Fruit fly (Drosophila melanogaster) S2 (cell line): Measurements from ENCODE around the gene CG43221.

ENCODE experiments used
- CG8478 ChIP-seq: fragments of >200 bp; optimal IDR thresholded peaks from 2 replicates; lab custom pipeline; 2018
- CTCF ChIP-seq, 2 experiments: fragments of >200 bp; optimal IDR thresholded peaks; 2 replicates each; lab custom pipeline; 2018

Gene CG43221

dm6 chr2L:17529022-17529421 is 43.5 kb downstream of the CG43221 start, which contains the start of gene CG15144:
Gene CG15144 (minus strand): TSS chr2L:17529122.
- no peak for TF ChIP-seq CTCF (optimal IDR thresholded peaks at IDR 0.05; lab: Kevin White, UChicago)

- TF ChIP-seq CTCF (optimal IDR thresholded peaks at IDR 0.05; lab: Kevin White, UChicago) (no peak), CG8478 (lab: Kevin White, UChicago) (no peak)
Measured at dm6 chr2L:17532134-17532533, 46.6 kb downstream of the CG43221 start, which contains the start of gene CG15145. Gene CG15145 (minus strand): TSS chr2L:17532234.

dm6 chr2L:17533794-17534193 is 48.2 kb downstream of the CG43221 start:
- TF ChIP-seq CG8478 (lab: Kevin White, UChicago): no peak
- TF ChIP-seq CTCF (optimal IDR thresholded peaks at IDR 0.05; lab: Kevin White, UChicago): no peak
